Worm (Caenorhabditis elegans): Measurements from ENCODE around the gene cdh-5.

cdh-5 gene

DNA sequence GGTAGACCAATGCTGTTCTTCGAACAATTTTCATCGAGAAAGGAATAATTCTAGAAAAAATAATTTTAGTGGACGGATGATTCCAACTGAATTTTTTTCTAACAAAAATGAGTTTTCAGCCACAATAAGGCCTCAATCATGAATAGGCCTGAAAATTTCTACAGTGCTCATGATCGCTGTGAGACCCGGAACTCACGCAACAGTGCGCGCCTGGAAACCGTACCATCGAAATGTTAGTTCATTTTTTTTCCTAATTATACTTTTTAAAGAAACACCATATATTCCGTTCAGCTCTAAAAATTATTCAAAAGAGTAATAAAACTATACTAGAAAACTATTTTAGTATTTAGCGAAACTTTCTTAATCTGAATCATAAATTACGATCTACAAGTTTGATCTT, 56.2 kb downstream of the cdh-5 start:
- TF ChIP-seq mml-1 (tag; optimal IDR thresholded peaks at IDR 0.05) (no peak), ZK546.5 (tag; optimal IDR thresholded peaks at IDR 0.05) (no peak), lin-15B (tag; optimal IDR thresholded peaks at IDR 0.05) (no peak), aly-2 (tag; optimal IDR thresholded peaks at IDR 0.05) (no peak), jun-1 (tag; optimal IDR thresholded peaks at IDR 0.05) (no peak), ama-1 (optimal IDR thresholded peaks at IDR 0.05) (no peak), R02D3.7 (tag; optimal IDR thresholded peaks at IDR 0.05) (no peak), nhr-43 (tag; optimal IDR thresholded peaks at IDR 0.05; ENCODE audit: poor library complexity, severe bottlenecking) (no peak), ceh-16 (tag; optimal IDR thresholded peaks at IDR 0.05) (no peak), unc-62 (GFP tag; optimal IDR thresholded peaks at IDR 0.05) (no peak)

DNA sequence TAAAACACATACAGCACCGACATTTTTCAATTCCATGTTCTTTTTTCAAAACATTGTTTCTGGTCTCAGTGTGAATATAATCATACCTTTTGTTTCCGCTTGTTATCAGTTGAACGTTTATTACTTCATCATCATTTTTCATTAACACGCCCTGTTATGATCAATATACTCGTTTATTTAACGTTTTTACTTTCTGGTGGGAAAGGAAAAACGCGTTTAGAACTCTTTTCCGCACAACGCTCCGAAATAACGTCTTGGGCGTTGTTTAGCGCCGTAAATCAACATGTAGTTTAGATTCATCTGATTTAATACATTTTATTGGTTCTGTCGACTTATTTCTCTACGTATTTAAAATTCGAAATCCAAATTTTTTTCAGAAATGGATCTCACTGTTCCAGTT, 56.6 kb downstream of the cdh-5 start, which contains the start of gene pgm-3:
pgm-3 (plus strand) TSS at position 378 of the 400 bp plus-strand sequence.
- TF ChIP-seq ceh-28 (tag; optimal IDR thresholded peaks at IDR 0.05): no peak
- TF ChIP-seq elt-2 (tag; optimal IDR thresholded peaks at IDR 0.05): peak; percentile 64
- no peak for TF ChIP-seq skn-1 (tag; optimal IDR thresholded peaks at IDR 0.05)
- TF ChIP-seq nfya-1 (tag; optimal IDR thresholded peaks at IDR 0.05; ENCODE audit: insufficient read depth): no peak
- TF ChIP-seq unc-62 (GFP tag; optimal IDR thresholded peaks at IDR 0.05): no peak
- TF ChIP-seq fkh-10 (GFP tag; optimal IDR thresholded peaks at IDR 0.05): no peak
- TF ChIP-seq ceh-9 (tag; optimal IDR thresholded peaks at IDR 0.05): no peak
- no peak for TF ChIP-seq nhr-67 (tag; optimal IDR thresholded peaks at IDR 0.05)
- no peak for TF ChIP-seq nhr-11 (tag; optimal IDR thresholded peaks at IDR 0.05)
- TF ChIP-seq lin-15B (tag; optimal IDR thresholded peaks at IDR 0.05): peak; percentile 2
- TF ChIP-seq pqm-1 (tag; optimal IDR thresholded peaks at IDR 0.05): peak; percentile 32
- TF ChIP-seq nhr-237 (tag; optimal IDR thresholded peaks at IDR 0.05): no peak
- peak; percentile 15 for TF ChIP-seq R02D3.7 (tag; optimal IDR thresholded peaks at IDR 0.05)
- no peak for TF ChIP-seq ceh-82 (tag; optimal IDR thresholded peaks at IDR 0.05)
- no peak for TF ChIP-seq pha-4 (tag; optimal IDR thresholded peaks at IDR 0.05)
